Worm (Caenorhabditis elegans): Measurements from ENCODE around the gene C01G5.9.

DNA sequence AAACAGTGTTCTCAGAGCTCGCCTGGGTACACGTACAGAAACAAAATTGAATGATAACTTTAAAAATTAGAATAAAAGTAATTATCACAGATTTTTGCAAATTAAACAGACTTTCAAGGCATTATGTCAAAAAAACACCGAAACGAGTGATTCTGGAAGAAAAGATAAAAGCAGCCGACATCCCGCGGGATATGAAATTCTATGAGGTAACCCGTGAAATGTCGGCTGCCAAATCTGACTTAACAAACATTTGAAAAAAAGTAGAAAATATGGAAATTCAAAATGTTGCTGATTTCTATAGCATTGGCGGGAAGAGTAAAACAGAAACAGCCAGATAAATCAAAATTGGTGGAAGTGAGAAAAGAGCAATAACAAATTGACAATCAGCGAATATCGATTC, 45.9 kb downstream of the C01G5.9 start:
- no peak for TF ChIP-seq fos-1 (tag; optimal IDR thresholded peaks at IDR 0.05)
- no peak for TF ChIP-seq sma-9 (GFP tag; optimal IDR thresholded peaks at IDR 0.05)
- no peak for TF ChIP-seq sma-9 (tag; optimal IDR thresholded peaks at IDR 0.05)
- no peak for TF ChIP-seq ama-1 (optimal IDR thresholded peaks at IDR 0.05)
- TF ChIP-seq nhr-12 (tag; optimal IDR thresholded peaks at IDR 0.05) = no peak
- no peak for TF ChIP-seq mbf-1 (tag; optimal IDR thresholded peaks at IDR 0.05)
- TF ChIP-seq crh-2 (tag; optimal IDR thresholded peaks at IDR 0.05) = no peak
- no peak for TF ChIP-seq elt-3 (tag; optimal IDR thresholded peaks at IDR 0.05)
- TF ChIP-seq lin-11 (tag; optimal IDR thresholded peaks at IDR 0.05) = no peak
- TF ChIP-seq lin-39 (tag; optimal IDR thresholded peaks at IDR 0.05) = no peak
- TF ChIP-seq unc-39 (tag; optimal IDR thresholded peaks at IDR 0.05) = no peak
- TF ChIP-seq zag-1 (tag; optimal IDR thresholded peaks at IDR 0.05) = no peak
- TF ChIP-seq lin-13 (GFP tag; optimal IDR thresholded peaks at IDR 0.05) = no peak
